Worm (Caenorhabditis elegans) whole organism, L3 larva: ENCODE data around the gene cam-1.

ENCODE experiments used
- R02D3.7 ChIP-seq: fragments of 150-350 bp; optimal IDR thresholded peaks from 2 replicates; lab custom pipeline; 2014; ENCODE audit warnings: missing biosample characterization, missing genetic modification characterization
- ZK546.5 ChIP-seq: sonication (generic microtip); optimal IDR thresholded peaks from 2 replicates; lab custom pipeline; 2017; ENCODE audit warnings: missing biosample characterization, missing genetic modification characterization
- aly-2 ChIP-seq: fragments of 150-350 bp; optimal IDR thresholded peaks from 2 replicates; lab custom pipeline; 2014; ENCODE audit warnings: missing biosample characterization, missing genetic modification characterization
- ama-1 ChIP-seq: fragments of 150-350 bp; optimal IDR thresholded peaks from 2 replicates; lab custom pipeline; 2018
- ceh-16 ChIP-seq: sonication (generic microtip); optimal IDR thresholded peaks from 2 replicates; lab custom pipeline; 2017; ENCODE audit warnings: missing biosample characterization, missing genetic modification characterization
- ceh-28 ChIP-seq: fragments of 150-350 bp; optimal IDR thresholded peaks from 2 replicates; lab custom pipeline; 2014; ENCODE audit warnings: missing biosample characterization, missing genetic modification reagents, missing genetic modification characterization
- ceh-82 ChIP-seq: fragments of 150-350 bp; optimal IDR thresholded peaks from 2 replicates; lab custom pipeline; 2014; ENCODE audit warnings: missing biosample characterization, missing genetic modification characterization
- ceh-9 ChIP-seq: sonication (generic microtip); optimal IDR thresholded peaks from 2 replicates; lab custom pipeline; 2018; ENCODE audit warnings: missing biosample characterization, missing genetic modification characterization
- egl-27 ChIP-seq: sonication (generic microtip); optimal IDR thresholded peaks from 4 replicates; lab custom pipeline; 2017; ENCODE audit warnings: missing biosample characterization, missing genetic modification reagents, missing genetic modification characterization
- egl-5 ChIP-seq: fragments of 150-350 bp; optimal IDR thresholded peaks from 2 replicates; lab custom pipeline; 2017; ENCODE audit warnings: missing biosample characterization, missing genetic modification reagents, missing genetic modification characterization, inconsistent platforms
- elt-1 ChIP-seq: fragments of 150-350 bp; optimal IDR thresholded peaks from 2 replicates; lab custom pipeline; 2014; ENCODE audit warnings: missing biosample characterization, missing genetic modification characterization
- elt-2 ChIP-seq: sonication (generic microtip); optimal IDR thresholded peaks from 2 replicates; lab custom pipeline; 2016; ENCODE audit warnings: missing genetic modification reagents, mild to moderate bottlenecking, missing genetic modification characterization, missing compliant biosample characterization
- elt-3 ChIP-seq, 3 experiments: fragments of 150-350 bp in 1 of 3; sonication (generic microtip) in 2 of 3; optimal IDR thresholded peaks; 2 replicates in 2 of 3; 4 replicates in 1 of 3; lab custom pipeline; 2014 to 2017; ENCODE audit warnings: missing biosample characterization in 3 of 3, missing genetic modification characterization in 3 of 3
- eor-1 ChIP-seq, 2 experiments: fragments of 150-350 bp; optimal IDR thresholded peaks; 2 replicates each; lab custom pipeline; 2014 to 2018; ENCODE audit warnings: missing biosample characterization in 2 of 2, missing genetic modification characterization in 2 of 2
- fkh-10 ChIP-seq: sonication (generic microtip); optimal IDR thresholded peaks from 2 replicates; lab custom pipeline; 2017; ENCODE audit warnings: missing biosample characterization, missing genetic modification reagents, missing genetic modification characterization
- fos-1 ChIP-seq: fragments of 150-350 bp; optimal IDR thresholded peaks from 2 replicates; lab custom pipeline; 2014; ENCODE audit warnings: missing biosample characterization, missing genetic modification characterization
- hmg-11 ChIP-seq: sonication (generic microtip); optimal IDR thresholded peaks from 2 replicates; lab custom pipeline; 2016; ENCODE audit warnings: missing genetic modification characterization, missing compliant biosample characterization
- jun-1 ChIP-seq: fragments of 150-350 bp; optimal IDR thresholded peaks from 2 replicates; lab custom pipeline; 2014; ENCODE audit warnings: missing biosample characterization, missing genetic modification reagents, missing genetic modification characterization
- lin-15B ChIP-seq: fragments of 150-350 bp; optimal IDR thresholded peaks from 2 replicates; lab custom pipeline; 2014; ENCODE audit warnings: missing biosample characterization, missing genetic modification characterization
- lin-39 ChIP-seq: fragments of 150-350 bp; optimal IDR thresholded peaks from 2 replicates; lab custom pipeline; 2018; ENCODE audit warnings: missing biosample characterization, missing genetic modification reagents, missing genetic modification characterization
- lsy-12 ChIP-seq: sonication (generic microtip); optimal IDR thresholded peaks from 2 replicates; lab custom pipeline; 2016; ENCODE audit warnings: mild to moderate bottlenecking, missing genetic modification characterization, missing compliant biosample characterization
- mdl-1 ChIP-seq: fragments of 150-350 bp; optimal IDR thresholded peaks from 2 replicates; lab custom pipeline; 2014; ENCODE audit warnings: missing biosample characterization, missing genetic modification characterization
- mml-1 ChIP-seq: fragments of 150-350 bp; sonication (generic microtip); optimal IDR thresholded peaks from 3 replicates; lab custom pipeline; 2014; ENCODE audit warnings: missing biosample characterization, missing genetic modification characterization
- nfya-1 ChIP-seq: sonication (generic microtip); optimal IDR thresholded peaks from 2 replicates; lab custom pipeline; 2017; ENCODE audit warnings: missing genetic modification characterization, mild to moderate bottlenecking, missing compliant biosample characterization, antibody characterized with exemption, moderate library complexity; ENCODE audit not compliant: insufficient read depth
- nhr-11 ChIP-seq: fragments of 150-350 bp; optimal IDR thresholded peaks from 2 replicates; lab custom pipeline; 2014; ENCODE audit warnings: missing biosample characterization, missing genetic modification characterization
- nhr-23 ChIP-seq: fragments of 150-350 bp; optimal IDR thresholded peaks from 2 replicates; lab custom pipeline; 2014; ENCODE audit warnings: missing biosample characterization, missing genetic modification reagents, missing genetic modification characterization
- nhr-25 ChIP-seq: sonication (generic microtip); optimal IDR thresholded peaks from 2 replicates; lab custom pipeline; 2017; ENCODE audit warnings: missing biosample characterization, missing genetic modification characterization
- nhr-28 ChIP-seq: fragments of 150-350 bp; optimal IDR thresholded peaks from 2 replicates; lab custom pipeline; 2014; ENCODE audit warnings: missing biosample characterization, missing genetic modification characterization
- nhr-43 ChIP-seq: sonication (generic microtip); optimal IDR thresholded peaks from 2 replicates; lab custom pipeline; 2016; ENCODE audit warnings: mild to moderate bottlenecking, missing genetic modification characterization, missing compliant biosample characterization; ENCODE audit not compliant: poor library complexity, severe bottlenecking
- nhr-67 ChIP-seq: fragments of 150-350 bp; optimal IDR thresholded peaks from 2 replicates; lab custom pipeline; 2014; ENCODE audit warnings: missing biosample characterization, missing genetic modification characterization
- pha-4 ChIP-seq: fragments of 150-350 bp; optimal IDR thresholded peaks from 2 replicates; lab custom pipeline; 2014; ENCODE audit warnings: missing biosample characterization, missing genetic modification reagents, missing genetic modification characterization
- pqm-1 ChIP-seq: fragments of 150-350 bp; optimal IDR thresholded peaks from 2 replicates; lab custom pipeline; 2017; ENCODE audit warnings: missing biosample characterization, missing genetic modification characterization, inconsistent platforms
- sea-2 ChIP-seq: fragments of 150-350 bp; sonication (generic microtip); optimal IDR thresholded peaks from 4 replicates; lab custom pipeline; 2014; ENCODE audit warnings: missing biosample characterization, missing genetic modification reagents, missing genetic modification characterization
- skn-1 ChIP-seq: fragments of 150-350 bp; optimal IDR thresholded peaks from 2 replicates; lab custom pipeline; 2014; ENCODE audit warnings: missing biosample characterization, missing genetic modification characterization
- snpc-4 ChIP-seq: fragments of 150-350 bp; optimal IDR thresholded peaks from 2 replicates; lab custom pipeline; 2014; ENCODE audit warnings: missing biosample characterization, missing genetic modification characterization
- tbx-2 ChIP-seq: sonication (generic microtip); optimal IDR thresholded peaks from 2 replicates; lab custom pipeline; 2016; ENCODE audit warnings: mild to moderate bottlenecking, missing genetic modification characterization, missing compliant biosample characterization
- unc-39 ChIP-seq: sonication (generic microtip); optimal IDR thresholded peaks from 4 replicates; lab custom pipeline; 2017; ENCODE audit warnings: missing biosample characterization, missing genetic modification characterization
- unc-62 ChIP-seq: fragments of 150-350 bp; sonication (generic microtip); optimal IDR thresholded peaks from 4 replicates; lab custom pipeline; 2014; ENCODE audit warnings: missing biosample characterization, missing genetic modification reagents, missing genetic modification characterization
- zag-1 ChIP-seq: fragments of 150-350 bp; optimal IDR thresholded peaks from 2 replicates; lab custom pipeline; 2014; ENCODE audit warnings: missing biosample characterization, missing genetic modification characterization
- ztf-11 ChIP-seq: fragments of 150-350 bp; optimal IDR thresholded peaks from 2 replicates; lab custom pipeline; 2014; ENCODE audit warnings: missing biosample characterization, missing genetic modification characterization
- ztf-4 ChIP-seq: fragments of 150-350 bp; optimal IDR thresholded peaks from 2 replicates; lab custom pipeline; 2014; ENCODE audit warnings: missing biosample characterization, missing genetic modification characterization

cam-1 gene

DNA sequence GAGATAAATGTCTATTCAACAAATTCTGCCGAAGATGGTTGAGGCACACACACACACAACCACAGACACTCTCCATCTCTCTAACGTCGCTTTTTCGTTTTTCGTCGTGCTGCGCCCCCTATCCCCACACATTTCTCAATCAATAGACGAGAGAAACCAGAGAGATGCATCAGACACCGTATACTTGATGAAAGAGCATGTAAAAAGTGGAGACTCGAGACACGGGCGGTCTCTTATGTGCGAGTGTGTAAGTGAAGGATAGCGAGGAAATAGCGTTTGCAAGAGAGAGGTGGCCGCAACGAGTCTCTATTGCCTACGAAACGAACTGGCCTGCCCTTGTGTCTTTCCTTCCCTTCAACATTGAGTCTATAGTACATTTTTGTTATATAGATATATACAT lies 27.3 kb downstream of the cam-1 start:
- peak; percentile 78 for TF ChIP-seq fos-1
- TF ChIP-seq eor-1 (tag; optimal IDR thresholded peaks at IDR 0.05; lab: Kevin White, UChicago), result no peak
- peak; percentile 51 for TF ChIP-seq R02D3.7
- peak; percentile 93 for TF ChIP-seq jun-1 (tag; lab: Kevin White, UChicago)
- peak; percentile 90 for TF ChIP-seq pha-4
- TF ChIP-seq elt-3 (tag; optimal IDR thresholded peaks at IDR 0.05; lab: Kevin White, UChicago), result peak in 1 of 3 experiments; percentile 62
- TF ChIP-seq nhr-43 (tag; lab: Kevin White, UChicago), result peak; percentile 81
- TF ChIP-seq nhr-23, result peak; percentile 90
- peak; percentile 32 for TF ChIP-seq ztf-11 (tag; lab: Kevin White, UChicago)
- no peak for TF ChIP-seq mml-1 (tag; lab: Kevin White, UChicago)
- peak; percentile 13 for TF ChIP-seq egl-27 (tag; lab: Kevin White, UChicago)
- peak; percentile 96 for TF ChIP-seq lsy-12 (tag; lab: Kevin White, UChicago)
- no peak for TF ChIP-seq sea-2
- peak; percentile 88 for TF ChIP-seq elt-2 (tag; lab: Kevin White, UChicago)
- TF ChIP-seq lin-39 (tag; lab: Kevin White, UChicago), result peak; percentile 96
- peak; percentile 97 for TF ChIP-seq nhr-25 (tag; lab: Kevin White, UChicago)
- no peak for TF ChIP-seq unc-39 (tag; lab: Kevin White, UChicago)
- TF ChIP-seq pqm-1, result peak; percentile 95
- no peak for TF ChIP-seq ceh-82
- TF ChIP-seq ama-1 (lab: Kevin White, UChicago), result peak; percentile 91
- TF ChIP-seq lin-15B (tag; lab: Kevin White, UChicago), result peak; percentile 88
- peak; percentile 16 for TF ChIP-seq aly-2 (tag; lab: Kevin White, UChicago)
- no peak for TF ChIP-seq ceh-16 (tag; lab: Kevin White, UChicago)
- TF ChIP-seq nhr-67 (tag; lab: Kevin White, UChicago), result no peak
- peak; percentile 97 for TF ChIP-seq nfya-1 (tag; lab: Kevin White, UChicago)
- peak; percentile 64 for TF ChIP-seq mdl-1 (tag; lab: Kevin White, UChicago)
- TF ChIP-seq ceh-28, result peak; percentile 94
- no peak for TF ChIP-seq ceh-9 (tag; lab: Kevin White, UChicago)
- TF ChIP-seq hmg-11 (tag; lab: Kevin White, UChicago), result peak; percentile 99
- peak; percentile 64 for TF ChIP-seq ztf-4 (tag; lab: Kevin White, UChicago)
- peak; percentile 28 for TF ChIP-seq snpc-4 (tag; lab: Kevin White, UChicago)
- peak; percentile 64 for TF ChIP-seq skn-1
- TF ChIP-seq fkh-10 (GFP tag; lab: Kevin White, UChicago), result peak; percentile 61
- TF ChIP-seq nhr-11, result peak; percentile 88
- TF ChIP-seq tbx-2 (tag; lab: Kevin White, UChicago), result peak; percentile 78
- TF ChIP-seq zag-1 (tag; lab: Kevin White, UChicago), result no peak
- peak; percentile 87 for TF ChIP-seq unc-62 (GFP tag; lab: Kevin White, UChicago)
- TF ChIP-seq egl-5, result peak; percentile 56
- TF ChIP-seq elt-1 (tag; lab: Kevin White, UChicago), result peak; percentile 15
- TF ChIP-seq nhr-28, result no peak

DNA sequence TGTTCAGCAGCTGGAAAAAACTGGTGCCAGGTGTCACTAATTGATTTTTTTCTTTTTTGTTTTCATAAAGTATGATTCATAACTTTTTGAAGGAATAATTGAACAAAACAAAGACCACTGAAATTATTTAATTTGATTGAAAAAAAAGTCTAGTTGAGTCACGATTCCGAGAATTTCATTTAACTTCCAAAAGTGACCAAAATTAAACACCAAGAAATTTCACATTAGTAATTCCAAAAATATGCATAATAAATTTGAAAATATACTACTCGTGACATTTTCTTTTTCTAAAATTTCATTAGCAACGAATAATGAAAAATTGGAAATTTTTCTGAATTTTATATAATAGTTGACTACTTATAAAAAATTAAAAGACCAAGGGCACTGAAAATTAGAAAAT lies 28.0 kb downstream of the cam-1 start:
- TF ChIP-seq hmg-11 (tag; lab: Kevin White, UChicago), result no peak
- TF ChIP-seq elt-3 (tag; optimal IDR thresholded peaks at IDR 0.05; lab: Kevin White, UChicago), result no peak
- no peak for TF ChIP-seq nhr-11
- TF ChIP-seq skn-1, result no peak
- TF ChIP-seq aly-2 (tag; lab: Kevin White, UChicago), result no peak
- TF ChIP-seq ztf-11 (tag; lab: Kevin White, UChicago), result no peak
- no peak for TF ChIP-seq nhr-43 (tag; lab: Kevin White, UChicago)
- no peak for TF ChIP-seq tbx-2 (tag; lab: Kevin White, UChicago)
- TF ChIP-seq lin-39 (tag; lab: Kevin White, UChicago), result no peak
- TF ChIP-seq ZK546.5 (tag; lab: Kevin White, UChicago), result no peak
- TF ChIP-seq nhr-25 (tag; lab: Kevin White, UChicago), result no peak
- no peak for TF ChIP-seq R02D3.7
- TF ChIP-seq, all 47 proteins: peak for 0

DNA sequence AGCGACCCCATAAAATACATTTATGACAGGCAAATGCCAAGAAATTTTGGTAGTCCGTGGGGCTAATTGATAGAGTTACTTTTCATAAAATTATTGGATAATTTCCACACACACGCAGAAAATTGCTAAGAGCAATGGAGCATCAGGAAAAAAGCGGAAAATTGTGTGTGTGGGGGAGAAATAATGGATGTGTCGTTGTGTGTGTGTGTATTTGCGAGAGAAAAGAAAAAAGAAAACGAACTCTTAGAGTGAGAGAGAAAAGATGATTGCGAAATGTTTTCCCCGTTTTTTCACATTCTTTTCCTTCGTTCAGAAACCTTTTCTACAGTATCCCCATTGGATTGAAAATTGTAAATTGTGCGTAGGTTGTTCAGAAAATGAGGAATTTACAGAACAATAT lies 28.5 kb downstream of the cam-1 start:
- TF ChIP-seq sea-2 (no peak), unc-39 (tag; lab: Kevin White, UChicago) (no peak), elt-3 (tag; optimal IDR thresholded peaks at IDR 0.05; lab: Kevin White, UChicago) (no peak), nfya-1 (tag; lab: Kevin White, UChicago) (peak; percentile 56), lin-15B (tag; lab: Kevin White, UChicago) (peak; percentile 6), aly-2 (tag; lab: Kevin White, UChicago) (no peak), lin-39 (tag; lab: Kevin White, UChicago) (peak; percentile 55), egl-5 (peak; percentile 69), ama-1 (lab: Kevin White, UChicago) (peak; percentile 40), hmg-11 (tag; lab: Kevin White, UChicago) (peak; percentile 57)
